Worm (Caenorhabditis elegans) whole organism, late embryonic: ENCODE results near the gene zyg-11.

ENCODE experiments used
- C08G9.2 ChIP-seq: sonication (generic microtip); optimal IDR thresholded peaks from 2 replicates; lab custom pipeline; 2016; ENCODE audit warnings: mild to moderate bottlenecking, missing genetic modification characterization, moderate library complexity, missing compliant biosample characterization
- K02D7.2 ChIP-seq: sonication (generic microtip); optimal IDR thresholded peaks from 2 replicates; lab custom pipeline; 2017; ENCODE audit warnings: mild to moderate bottlenecking, missing genetic modification characterization, missing compliant biosample characterization
- dve-1 ChIP-seq: sonication (generic microtip); optimal IDR thresholded peaks from 2 replicates; lab custom pipeline; 2017; ENCODE audit warnings: antibody characterized with exemption, mild to moderate bottlenecking, missing genetic modification characterization, missing compliant biosample characterization
- ets-4 ChIP-seq: sonication (generic microtip); optimal IDR thresholded peaks from 2 replicates; lab custom pipeline; 2016; ENCODE audit warnings: missing genetic modification characterization, missing compliant biosample characterization
- nhr-11 ChIP-seq: fragments of 150-350 bp; optimal IDR thresholded peaks from 2 replicates; lab custom pipeline; 2014; ENCODE audit warnings: missing biosample characterization, missing genetic modification characterization
- nhr-232 ChIP-seq: sonication (generic microtip); optimal IDR thresholded peaks from 2 replicates; lab custom pipeline; 2016; ENCODE audit warnings: missing genetic modification characterization, missing compliant biosample characterization
- pha-4 ChIP-seq: fragments of 150-350 bp; optimal IDR thresholded peaks from 2 replicates; lab custom pipeline; 2018; ENCODE audit warnings: missing biosample characterization, missing genetic modification reagents, missing genetic modification characterization

DNA sequence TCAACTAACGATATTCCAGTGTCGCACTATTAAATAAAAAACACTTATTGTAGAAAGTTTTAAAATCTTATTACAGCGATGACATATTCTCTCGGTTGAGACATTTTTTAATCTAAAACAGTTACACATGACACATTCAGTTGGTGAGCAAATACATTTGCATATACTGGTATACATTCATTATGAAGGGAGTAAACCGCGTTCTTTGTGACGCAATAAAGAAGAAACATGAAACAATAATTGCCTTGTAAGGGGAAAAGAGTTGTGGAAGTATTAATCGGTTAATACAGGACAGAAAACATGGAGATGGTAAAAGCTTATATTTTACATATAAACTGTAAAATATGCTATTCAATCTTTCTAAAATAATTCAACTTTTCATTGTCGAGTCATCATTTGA is 33.9 kb downstream of the zyg-11 start:
- no peak for TF ChIP-seq C08G9.2 (tag; lab: Kevin White, UChicago)
- no peak for TF ChIP-seq nhr-232 (tag; lab: Kevin White, UChicago)
- no peak for TF ChIP-seq dve-1 (tag; lab: Kevin White, UChicago)
- TF ChIP-seq ets-4 = no peak
- TF ChIP-seq K02D7.2 (tag; lab: Kevin White, UChicago) = no peak
- TF ChIP-seq nhr-11 (tag; lab: Kevin White, UChicago) = no peak
- no peak for TF ChIP-seq pha-4
